Worm (Caenorhabditis elegans): ENCODE measurements around the gene nhr-35.
A peak's percentile ranks its signal among the peaks of the same experiment; 100 is the strongest.

Gene nhr-35

DNA sequence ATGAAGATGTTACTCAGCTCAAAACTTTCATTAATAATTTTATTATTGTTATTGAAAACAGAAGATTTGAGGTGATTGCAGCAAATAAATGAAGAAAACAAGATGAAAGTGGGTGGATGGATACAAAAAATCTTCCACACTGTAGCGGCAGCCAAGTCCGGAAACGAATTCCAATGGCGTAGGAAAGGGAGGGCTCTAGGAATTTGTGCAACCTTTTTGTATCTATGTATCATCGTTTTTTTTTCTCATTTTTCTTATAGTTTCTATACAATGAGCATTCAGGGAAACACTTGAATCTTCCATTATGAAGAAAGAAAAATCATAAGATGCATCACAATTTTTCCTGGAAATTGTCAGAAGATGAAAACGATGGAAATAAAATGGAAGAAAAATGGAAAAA lies 32.0 kb upstream of the nhr-35 start:
- TF ChIP-seq egl-13 (tag; optimal IDR thresholded peaks at IDR 0.05) (no peak), fkh-4 (tag; optimal IDR thresholded peaks at IDR 0.05; ENCODE audit: borderline replicate concordance) (no peak), Y116A8C.19 (tag; optimal IDR thresholded peaks at IDR 0.05; ENCODE audit: borderline replicate concordance) (no peak), C16A3.4 (tag; optimal IDR thresholded peaks at IDR 0.05) (no peak), sox-4 (tag; optimal IDR thresholded peaks at IDR 0.05) (no peak), blmp-1 (tag; optimal IDR thresholded peaks at IDR 0.05) (no peak), mep-1 (tag; optimal IDR thresholded peaks at IDR 0.05) (no peak), hlh-4 (tag; optimal IDR thresholded peaks at IDR 0.05) (no peak), ceh-90 (tag; optimal IDR thresholded peaks at IDR 0.05) (no peak), sup-37 (GFP tag; optimal IDR thresholded peaks at IDR 0.05) (no peak), F16B12.6 (tag; optimal IDR thresholded peaks at IDR 0.05) (no peak), nhr-71 (tag; optimal IDR thresholded peaks at IDR 0.05) (no peak), pax-3 (tag; optimal IDR thresholded peaks at IDR 0.05) (no peak), ces-1 (GFP tag; optimal IDR thresholded peaks at IDR 0.05) (no peak), grh-1 (GFP tag; IDR thresholded peaks at IDR 0.05) (no peak), ceh-8 (GFP tag; optimal IDR thresholded peaks at IDR 0.05) (no peak), lin-14 (GFP tag; optimal IDR thresholded peaks at IDR 0.05) (no peak), mdl-1 (tag; optimal IDR thresholded peaks at IDR 0.05) (no peak), nhr-19 (GFP tag; conservative IDR thresholded peaks at IDR 0.05) (no peak)

- no peak for TF ChIP-seq hlh-4 (tag; optimal IDR thresholded peaks at IDR 0.05)
- TF ChIP-seq blmp-1 (tag; optimal IDR thresholded peaks at IDR 0.05) = peak; percentile 10
- TF ChIP-seq elt-2 (tag; optimal IDR thresholded peaks at IDR 0.05) = peak; percentile 18
These were observed 30.5 kb upstream of the nhr-35 start for ce11 chrX:4502039-4502438.

ce11 chrX:4503259-4503658 lies 29.2 kb upstream of the nhr-35 start:
- no peak for TF ChIP-seq nhr-85 (tag)
- no peak for TF ChIP-seq mef-2 (tag; optimal IDR thresholded peaks at IDR 0.05)
- no peak for TF ChIP-seq ceh-90 (tag; optimal IDR thresholded peaks at IDR 0.05)
- TF ChIP-seq mdl-1 (tag; optimal IDR thresholded peaks at IDR 0.05) = peak in 1 of 2 experiments; percentile 13
- TF ChIP-seq zip-4 (GFP tag; optimal IDR thresholded peaks at IDR 0.05) = no peak
- no peak for TF ChIP-seq tbx-2 (tag; optimal IDR thresholded peaks at IDR 0.05)
- no peak for TF ChIP-seq snpc-4 (tag; optimal IDR thresholded peaks at IDR 0.05)

- TF ChIP-seq mep-1 (tag; optimal IDR thresholded peaks at IDR 0.05) = peak; percentile 10
- peak in 1 of 2 experiments; percentile 49 for TF ChIP-seq mdl-1 (tag; optimal IDR thresholded peaks at IDR 0.05)
- peak; percentile 42 for TF ChIP-seq hpl-2 (GFP tag; optimal IDR thresholded peaks at IDR 0.05)
- 0 out of 2 replicates have a peak, but pooled peaks have one; percentile 9 for TF ChIP-seq ceh-88 (GFP tag; IDR thresholded peaks at IDR 0.05)
- TF ChIP-seq ama-1 (optimal IDR thresholded peaks at IDR 0.05) = no peak
- peak; percentile 78 for TF ChIP-seq lin-14 (GFP tag; optimal IDR thresholded peaks at IDR 0.05)
- peak; percentile 12 for TF ChIP-seq nhr-71 (tag; optimal IDR thresholded peaks at IDR 0.05)
- TF ChIP-seq aha-1 (tag; optimal IDR thresholded peaks at IDR 0.05) = no peak
- no peak for TF ChIP-seq blmp-1 (tag; optimal IDR thresholded peaks at IDR 0.05)
- TF ChIP-seq irx-1 (tag; optimal IDR thresholded peaks at IDR 0.05) = no peak
These were observed 28.3 kb upstream of the nhr-35 start, which contains the start of gene dgk-2 for ce11 chrX:4504108-4504668. Gene dgk-2 (minus strand): TSS chrX:4504388.

DNA sequence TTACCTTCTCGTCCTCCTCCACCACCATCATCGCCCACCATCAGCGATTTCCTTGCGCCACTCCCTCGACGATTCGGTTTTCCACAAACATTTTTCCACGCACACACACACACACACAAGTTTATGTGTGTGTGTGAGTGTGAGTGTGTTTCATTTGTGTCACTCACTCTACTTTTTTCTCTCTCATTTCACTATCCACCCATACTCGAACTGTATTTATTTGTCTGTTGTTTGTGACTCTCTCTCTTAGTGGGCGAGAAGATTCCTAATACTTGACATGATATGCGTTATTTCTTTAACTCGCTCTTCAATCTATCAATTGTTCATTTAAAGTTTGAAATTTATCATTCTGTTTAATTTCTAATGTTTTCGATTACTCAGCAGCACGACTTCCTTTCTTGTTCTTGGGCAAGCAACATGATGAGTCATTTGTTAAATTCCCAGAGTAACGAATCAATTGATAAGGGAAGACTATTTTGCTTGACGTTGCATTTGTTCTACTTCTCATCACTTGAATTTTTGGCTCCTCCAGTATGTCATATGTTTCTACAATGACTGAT lies 25.3 kb upstream of the nhr-35 start:
- TF ChIP-seq fkh-8 (tag; optimal IDR thresholded peaks at IDR 0.05) (no peak), nhr-47 (tag; optimal IDR thresholded peaks at IDR 0.05) (no peak), rnt-1 (tag; optimal IDR thresholded peaks at IDR 0.05) (no peak), ama-1 (optimal IDR thresholded peaks at IDR 0.05) (no peak), tlp-1 (tag; optimal IDR thresholded peaks at IDR 0.05) (no peak), nhr-85 (tag) (peak; percentile 54), elt-2 (tag; optimal IDR thresholded peaks at IDR 0.05) (peak; percentile 2), nhr-77 (tag; optimal IDR thresholded peaks at IDR 0.05) (peak; percentile 4), C16A3.4 (tag; optimal IDR thresholded peaks at IDR 0.05) (peak; percentile 12), unc-130 (tag; optimal IDR thresholded peaks at IDR 0.05) (no peak), xbp-1 (tag; optimal IDR thresholded peaks at IDR 0.05) (peak; percentile 24), ets-5 (GFP tag; IDR thresholded peaks at IDR 0.05) (no peak), snu-23 (GFP tag; optimal IDR thresholded peaks at IDR 0.05) (peak; percentile 62), nhr-20 (tag; optimal IDR thresholded peaks at IDR 0.05) (peak; percentile 58), ceh-90 (tag; optimal IDR thresholded peaks at IDR 0.05) (no peak), ztf-4 (tag; optimal IDR thresholded peaks at IDR 0.05) (no peak), ceh-82 (tag; optimal IDR thresholded peaks at IDR 0.05) (peak in 1 of 3 experiments; percentile 11), jun-1 (tag; optimal IDR thresholded peaks at IDR 0.05) (peak; percentile 36), fos-1 (tag; optimal IDR thresholded peaks at IDR 0.05) (peak; percentile 21), F16B12.6 (tag; optimal IDR thresholded peaks at IDR 0.05) (no peak), nhr-11 (tag; optimal IDR thresholded peaks at IDR 0.05) (no peak)
